Worm (Caenorhabditis elegans) whole organism, L4 larva: ENCODE measurements around the gene dnj-2.

Experiments
- D1046.2 ChIP-seq: fragments of 200-800 bp; sonication (Bioruptor generic); IDR thresholded peaks from 2 replicates; pipeline ENCODE4 v1.3.6; 2022; ENCODE audit warnings: missing genetic modification characterization, missing compliant biosample characterization
- F10B5.3 ChIP-seq: sonication (generic microtip); optimal IDR thresholded peaks from 2 replicates; lab custom pipeline; 2016; ENCODE audit warnings: mild to moderate bottlenecking, missing genetic modification characterization, missing compliant biosample characterization
- F44E2.7 ChIP-seq: fragments of 200-800 bp; sonication (Bioruptor generic); IDR thresholded peaks from 2 replicates; pipeline ENCODE4 v2.1.2; 2022; ENCODE audit warnings: missing genetic modification characterization, missing compliant biosample characterization
- R02D3.7 ChIP-seq: fragments of 150-350 bp; sonication (generic microtip); optimal IDR thresholded peaks from 3 replicates; lab custom pipeline; 2014; ENCODE audit warnings: missing biosample characterization, missing genetic modification characterization
- Y105C5A.15 ChIP-seq: fragments of 200-800 bp; sonication (Bioruptor generic); IDR thresholded peaks from 2 replicates; pipeline ENCODE4 v1.3.6; 2022; ENCODE audit warnings: missing genetic modification characterization, missing compliant biosample characterization
- Y5F2A.4 ChIP-seq: fragments of 200-800 bp; sonication (Bioruptor generic); optimal IDR thresholded peaks from 2 replicates; lab custom pipeline; 2018; ENCODE audit warnings: mild to moderate bottlenecking, missing genetic modification characterization, missing compliant biosample characterization
- ZK337.2 ChIP-seq: fragments of 200-800 bp; sonication (Bioruptor generic); IDR thresholded peaks from 2 replicates; pipeline ENCODE4 v1.3.6; 2022; ENCODE audit warnings: missing genetic modification reagents, missing genetic modification characterization, missing compliant biosample characterization
- aha-1 ChIP-seq: fragments of 150-350 bp; peaks from one replicate; lab custom pipeline; 2014; ENCODE audit warnings: missing biosample characterization, missing genetic modification characterization
- ama-1 ChIP-seq: fragments of 150-350 bp; optimal IDR thresholded peaks from 2 replicates; lab custom pipeline; 2014; ENCODE audit warnings: inconsistent platforms, mixed read lengths
- attf-4 ChIP-seq: sonication (generic microtip); optimal IDR thresholded peaks from 3 replicates; lab custom pipeline; 2017; ENCODE audit warnings: missing biosample characterization, missing genetic modification characterization
- ceh-20 ChIP-seq: fragments of 200-800 bp; sonication (Bioruptor generic); IDR thresholded peaks from 2 replicates; pipeline ENCODE4 v1.3.6; 2022; ENCODE audit warnings: missing genetic modification reagents, missing genetic modification characterization, missing compliant biosample characterization
- ceh-28 ChIP-seq: fragments of 150-350 bp; optimal IDR thresholded peaks from 2 replicates; lab custom pipeline; 2014; ENCODE audit warnings: missing biosample characterization, missing genetic modification reagents, missing genetic modification characterization
- ceh-44 ChIP-seq: fragments of 200-800 bp; sonication (Bioruptor generic); IDR thresholded peaks from 2 replicates; pipeline ENCODE4 v1.3.6; 2022; ENCODE audit warnings: missing genetic modification reagents, missing genetic modification characterization, missing compliant biosample characterization
- ces-1 ChIP-seq: fragments of 150-350 bp; sonication (generic microtip); optimal IDR thresholded peaks from 4 replicates; lab custom pipeline; 2014; ENCODE audit warnings: missing biosample characterization, missing genetic modification reagents, missing genetic modification characterization
- cey-2 ChIP-seq: sonication (generic microtip); optimal IDR thresholded peaks from 3 replicates; lab custom pipeline; 2017; ENCODE audit warnings: missing genetic modification characterization, mild to moderate bottlenecking, missing compliant biosample characterization, antibody characterized with exemption, borderline replicate concordance; ENCODE audit not compliant: insufficient read depth
- ctbp-1 ChIP-seq: fragments of 200-800 bp; sonication (Bioruptor generic); IDR thresholded peaks from 2 replicates; pipeline ENCODE4 v1.3.6; 2022; ENCODE audit warnings: missing genetic modification reagents, missing genetic modification characterization, missing compliant biosample characterization
- daf-16 ChIP-seq, 3 experiments: sonication (generic microtip); optimal IDR thresholded peaks; 2 replicates each; lab custom pipeline; 2016 to 2017; ENCODE audit warnings: missing genetic modification characterization in 3 of 3, missing genetic modification reagents in 3 of 3, mild to moderate bottlenecking in 2 of 3, missing compliant biosample characterization in 2 of 3, missing biosample characterization in 1 of 3, moderate library complexity in 1 of 3
- daf-8 ChIP-seq: fragments of 200-800 bp; sonication (Bioruptor generic); IDR thresholded peaks from 2 replicates; pipeline ENCODE4 v1.3.6; 2022; ENCODE audit warnings: missing genetic modification characterization, missing compliant biosample characterization
- dmd-6 ChIP-seq: fragments of 200-800 bp; sonication (Bioruptor generic); IDR thresholded peaks from 2 replicates; pipeline ENCODE4 v1.3.6; 2022; ENCODE audit warnings: missing genetic modification reagents, missing genetic modification characterization, missing compliant biosample characterization
- dmd-8 ChIP-seq: fragments of 200-800 bp; sonication (Bioruptor generic); IDR thresholded peaks from 2 replicates; pipeline ENCODE4 v1.3.6; 2022; ENCODE audit warnings: missing genetic modification characterization, missing compliant biosample characterization
- dmd-9 ChIP-seq: fragments of 200-800 bp; sonication (Bioruptor generic); IDR thresholded peaks from 2 replicates; pipeline ENCODE4 v1.3.6; 2022; ENCODE audit warnings: missing genetic modification reagents, missing genetic modification characterization, missing compliant biosample characterization
- egl-27 ChIP-seq: sonication (generic microtip); optimal IDR thresholded peaks from 3 replicates; lab custom pipeline; 2017; ENCODE audit warnings: missing biosample characterization, missing genetic modification reagents, missing genetic modification characterization
- fkh-10 ChIP-seq: fragments of 150-350 bp; optimal IDR thresholded peaks from 2 replicates; lab custom pipeline; 2014; ENCODE audit warnings: missing biosample characterization, missing genetic modification reagents, missing genetic modification characterization
- hif-1 ChIP-seq, 2 experiments: sonication (generic microtip); optimal IDR thresholded peaks; 2 replicates each; lab custom pipeline; 2016 to 2017; ENCODE audit warnings: missing compliant biosample characterization in 2 of 2, missing genetic modification characterization in 2 of 2, missing genetic modification reagents in 2 of 2, missing genotype in 2 of 2, mild to moderate bottlenecking in 1 of 2
- hlh-30 ChIP-seq: sonication (generic microtip); optimal IDR thresholded peaks from 2 replicates; lab custom pipeline; 2017; ENCODE audit warnings: antibody characterized with exemption, mild to moderate bottlenecking, missing genetic modification characterization, missing compliant biosample characterization; ENCODE audit not compliant: insufficient read depth
- lim-7 ChIP-seq: fragments of 200-800 bp; sonication (Bioruptor generic); IDR thresholded peaks from 2 replicates; pipeline ENCODE4 v1.3.6; 2022; ENCODE audit warnings: missing genetic modification characterization, missing compliant biosample characterization
- lin-29 ChIP-seq: fragments of 200-800 bp; sonication (Bioruptor generic); IDR thresholded peaks from 2 replicates; pipeline ENCODE4 v1.3.6; 2022; ENCODE audit warnings: missing genetic modification reagents, missing genetic modification characterization, missing compliant biosample characterization
- lin-39 ChIP-seq: fragments of 150-350 bp; optimal IDR thresholded peaks from 2 replicates; lab custom pipeline; 2014; ENCODE audit warnings: missing biosample characterization, missing genetic modification reagents, missing genetic modification characterization
- lir-3 ChIP-seq: sonication (generic microtip); optimal IDR thresholded peaks from 2 replicates; lab custom pipeline; 2016; ENCODE audit warnings: mild to moderate bottlenecking, missing genetic modification characterization, missing compliant biosample characterization
- lsy-2 ChIP-seq, 2 experiments: fragments of 150-350 bp in 1 of 2; sonication (generic microtip) in 1 of 2; optimal IDR thresholded peaks; 2 replicates each; lab custom pipeline; 2014 to 2017; ENCODE audit warnings: missing biosample characterization in 2 of 2, missing genetic modification characterization in 2 of 2
- mdl-1 ChIP-seq, 2 experiments: fragments of 150-350 bp in 1 of 2; sonication (generic microtip) in 1 of 2; optimal IDR thresholded peaks; 2 replicates each; lab custom pipeline; 2014 to 2017; ENCODE audit warnings: missing biosample characterization in 2 of 2, missing genetic modification characterization in 2 of 2
- mep-1 ChIP-seq: fragments of 150-350 bp; sonication (generic microtip); optimal IDR thresholded peaks from 3 replicates; lab custom pipeline; 2014; ENCODE audit warnings: missing biosample characterization, missing genetic modification characterization
- mes-2 ChIP-seq: sonication (generic microtip); optimal IDR thresholded peaks from 2 replicates; lab custom pipeline; 2016; ENCODE audit warnings: missing genotype, mild to moderate bottlenecking, missing genetic modification characterization, missing compliant biosample characterization; ENCODE audit not compliant: poor library complexity, severe bottlenecking
- nhr-10 ChIP-seq: fragments of 150-350 bp; optimal IDR thresholded peaks from 2 replicates; lab custom pipeline; 2014; ENCODE audit warnings: missing biosample characterization, missing genetic modification characterization
- nhr-102 ChIP-seq: sonication (generic microtip); optimal IDR thresholded peaks from 2 replicates; lab custom pipeline; 2016; ENCODE audit warnings: mild to moderate bottlenecking, missing genetic modification characterization, moderate library complexity, missing compliant biosample characterization
- nhr-11 ChIP-seq: fragments of 150-350 bp; optimal IDR thresholded peaks from 2 replicates; lab custom pipeline; 2014; ENCODE audit warnings: missing biosample characterization, missing genetic modification characterization
- nhr-111 ChIP-seq: fragments of 200-800 bp; sonication (Bioruptor generic); optimal IDR thresholded peaks from 2 replicates; lab custom pipeline; 2018; ENCODE audit warnings: mild to moderate bottlenecking, missing genetic modification characterization, missing compliant biosample characterization
- nhr-42 ChIP-seq: fragments of 200-800 bp; sonication (Bioruptor generic); IDR thresholded peaks from 2 replicates; pipeline ENCODE4 v1.3.6; 2022; ENCODE audit warnings: missing genetic modification characterization, missing compliant biosample characterization
- nhr-48 ChIP-seq: sonication (generic microtip); optimal IDR thresholded peaks from 2 replicates; lab custom pipeline; 2016; ENCODE audit warnings: mild to moderate bottlenecking, missing genetic modification characterization, missing compliant biosample characterization
- set-16 ChIP-seq: fragments of 200-800 bp; sonication (Bioruptor generic); IDR thresholded peaks from 2 replicates; pipeline ENCODE4 v1.3.6; 2022; ENCODE audit warnings: missing genetic modification reagents, missing genetic modification characterization, missing compliant biosample characterization
- snpc-1.2 ChIP-seq: fragments of 200-800 bp; sonication (Bioruptor generic); IDR thresholded peaks from 2 replicates; pipeline ENCODE4 v1.3.6; 2022; ENCODE audit warnings: missing genetic modification reagents, missing genetic modification characterization, missing compliant biosample characterization
- snpc-4 ChIP-seq: fragments of 150-350 bp; optimal IDR thresholded peaks from 2 replicates; lab custom pipeline; 2014; ENCODE audit warnings: missing biosample characterization, missing genetic modification characterization
- tag-97 ChIP-seq: fragments of 200-800 bp; sonication (Bioruptor generic); IDR thresholded peaks from 2 replicates; pipeline ENCODE4 v1.3.6; 2022; ENCODE audit warnings: missing genetic modification characterization, missing compliant biosample characterization
- unc-130 ChIP-seq: sonication (generic microtip); optimal IDR thresholded peaks from 2 replicates; lab custom pipeline; 2016; ENCODE audit warnings: missing genetic modification reagents, missing genetic modification characterization, missing compliant biosample characterization
- unc-39 ChIP-seq: sonication (generic microtip); optimal IDR thresholded peaks from 2 replicates; lab custom pipeline; 2017; ENCODE audit warnings: missing biosample characterization, missing genetic modification characterization
- unc-62 ChIP-seq, 3 experiments: fragments of 150-350 bp in 1 of 3; sonication (generic microtip); optimal IDR thresholded peaks in 2 of 3; peaks in 1 of 3; 1 replicate in 1 of 3; 2 replicates in 2 of 3; lab custom pipeline; 2014 to 2017; ENCODE audit warnings: missing biosample characterization in 3 of 3, missing genetic modification characterization in 3 of 3, missing genetic modification reagents in 3 of 3, missing genotype in 1 of 3
- zag-1 ChIP-seq: fragments of 150-350 bp; optimal IDR thresholded peaks from 2 replicates; lab custom pipeline; 2014; ENCODE audit warnings: missing biosample characterization, missing genetic modification characterization
- zfp-2 ChIP-seq: sonication (generic microtip); optimal IDR thresholded peaks from 2 replicates; lab custom pipeline; 2016; ENCODE audit warnings: mild to moderate bottlenecking, missing genetic modification characterization, missing compliant biosample characterization
- zfp-3 ChIP-seq: fragments of 200-800 bp; sonication (Bioruptor generic); conservative IDR thresholded peaks from 2 replicates; pipeline ENCODE4 v1.3.6; 2022; ENCODE audit warnings: missing genetic modification reagents, missing genetic modification characterization, missing compliant biosample characterization
- zip-11 ChIP-seq: fragments of 200-800 bp; sonication (Bioruptor generic); IDR thresholded peaks from 2 replicates; pipeline ENCODE4 v1.3.6; 2022; ENCODE audit warnings: missing genetic modification characterization, missing compliant biosample characterization
- zip-2 ChIP-seq: fragments of 150-350 bp; optimal IDR thresholded peaks from 2 replicates; lab custom pipeline; 2014; ENCODE audit warnings: missing biosample characterization, missing genetic modification characterization
- ztf-7 ChIP-seq: fragments of 150-350 bp; optimal IDR thresholded peaks from 2 replicates; lab custom pipeline; 2014; ENCODE audit warnings: missing biosample characterization, missing genetic modification characterization

The dnj-2 gene

ce11 chrIV:11314885-11315284 is 1.1 kb upstream of the dnj-2 start, which contains the start of the genes B0035.3, B0035.22 and pfd-4 (continued):
- TF ChIP-seq mes-2 = peak; percentile 97
- TF ChIP-seq zfp-3 (GFP tag; lab: Robert Waterston, UW) = no peak
- no peak for TF ChIP-seq set-16 (GFP tag; lab: Robert Waterston, UW)
- no peak for TF ChIP-seq lin-29 (GFP tag; lab: Robert Waterston, UW)
- TF ChIP-seq unc-62 (GFP tag; optimal IDR thresholded peaks at IDR 0.05 in 1 of 2; lab: Kevin White, UChicago) = no peak
- TF ChIP-seq unc-62 (tag; optimal IDR thresholded peaks at IDR 0.05; lab: Kevin White, UChicago) = no peak
- no peak for TF ChIP-seq F44E2.7
- no peak for TF ChIP-seq ZK337.2 (GFP tag; lab: Robert Waterston, UW)
- TF ChIP-seq unc-130 (GFP tag; lab: Kevin White, UChicago) = peak; percentile 74
- no peak for TF ChIP-seq nhr-10 (tag; lab: Kevin White, UChicago)
- peak in 1 of 2 experiments; percentile 80 for TF ChIP-seq lsy-2 (tag; optimal IDR thresholded peaks at IDR 0.05; lab: Kevin White, UChicago)
- TF ChIP-seq cey-2 (tag; lab: Kevin White, UChicago) = no peak
- no peak for TF ChIP-seq R02D3.7 (tag; lab: Kevin White, UChicago)
- no peak for TF ChIP-seq Y105C5A.15 (GFP tag; lab: Robert Waterston, UW)
- TF ChIP-seq zfp-2 (tag; lab: Kevin White, UChicago) = no peak
- no peak for TF ChIP-seq tag-97 (GFP tag; lab: Robert Waterston, UW)
- no peak for TF ChIP-seq ama-1 (lab: Kevin White, UChicago)
- TF ChIP-seq dmd-8 = no peak
- TF ChIP-seq mdl-1 (tag; optimal IDR thresholded peaks at IDR 0.05; lab: Kevin White, UChicago) = no peak
- no peak for TF ChIP-seq attf-4
- peak; percentile 46 for TF ChIP-seq mep-1 (tag; lab: Kevin White, UChicago)
- no peak for TF ChIP-seq dmd-9 (GFP tag; lab: Robert Waterston, UW)
- no peak for TF ChIP-seq lin-39 (tag; lab: Kevin White, UChicago)
- no peak for TF ChIP-seq daf-16 (GFP tag; optimal IDR thresholded peaks at IDR 0.05; lab: Kevin White, UChicago)
- TF ChIP-seq daf-16 (tag; optimal IDR thresholded peaks at IDR 0.05; lab: Kevin White, UChicago) = peak; percentile 62
- TF ChIP-seq zag-1 (tag; lab: Kevin White, UChicago) = no peak
- TF ChIP-seq ztf-7 (tag; lab: Kevin White, UChicago) = no peak
- TF ChIP-seq ceh-28 (tag; lab: Kevin White, UChicago) = no peak
- no peak for TF ChIP-seq zip-11
- TF ChIP-seq nhr-102 = no peak
- no peak for TF ChIP-seq nhr-111 (GFP tag; lab: Kevin White, UChicago)
- TF ChIP-seq ces-1 (GFP tag; lab: Kevin White, UChicago) = no peak
- no peak for TF ChIP-seq aha-1 (tag; lab: Kevin White, UChicago)
- TF ChIP-seq unc-39 (tag; lab: Kevin White, UChicago) = no peak
- no peak for TF ChIP-seq lim-7 (GFP tag; lab: Robert Waterston, UW)
- no peak for TF ChIP-seq ceh-44
- no peak for TF ChIP-seq nhr-11
- no peak for TF ChIP-seq snpc-1.2 (GFP tag; lab: Robert Waterston, UW)
- TF ChIP-seq dmd-6 = peak; percentile 23; the same call in 1 of the 2 replicates
- no peak for TF ChIP-seq daf-8
- no peak for TF ChIP-seq lir-3 (tag; lab: Kevin White, UChicago)
- TF ChIP-seq ctbp-1 (GFP tag; lab: Robert Waterston, UW) = no peak
- TF ChIP-seq snpc-4 (tag; lab: Kevin White, UChicago) = no peak
- TF ChIP-seq D1046.2 (GFP tag; lab: Robert Waterston, UW) = no peak
- TF ChIP-seq fkh-10 = no peak
- TF ChIP-seq ceh-20 (GFP tag; lab: Robert Waterston, UW) = no peak
- no peak for TF ChIP-seq zip-2 (tag; lab: Kevin White, UChicago)
- no peak for TF ChIP-seq egl-27 (tag; lab: Kevin White, UChicago)
- no peak for TF ChIP-seq nhr-42 (GFP tag; lab: Robert Waterston, UW)
- TF ChIP-seq Y5F2A.4 (GFP tag; lab: Kevin White, UChicago) = no peak
- peak in 1 of 2 experiments; percentile 72 for TF ChIP-seq hif-1 (tag; optimal IDR thresholded peaks at IDR 0.05; lab: Kevin White, UChicago)
- TF ChIP-seq nhr-48 (tag; lab: Kevin White, UChicago) = no peak
- no peak for TF ChIP-seq F10B5.3
- peak; percentile 32 for TF ChIP-seq hlh-30 (tag; lab: Kevin White, UChicago)
